Fruit fly (Drosophila melanogaster): ENCODE results near the gene Sirt2.

DNA sequence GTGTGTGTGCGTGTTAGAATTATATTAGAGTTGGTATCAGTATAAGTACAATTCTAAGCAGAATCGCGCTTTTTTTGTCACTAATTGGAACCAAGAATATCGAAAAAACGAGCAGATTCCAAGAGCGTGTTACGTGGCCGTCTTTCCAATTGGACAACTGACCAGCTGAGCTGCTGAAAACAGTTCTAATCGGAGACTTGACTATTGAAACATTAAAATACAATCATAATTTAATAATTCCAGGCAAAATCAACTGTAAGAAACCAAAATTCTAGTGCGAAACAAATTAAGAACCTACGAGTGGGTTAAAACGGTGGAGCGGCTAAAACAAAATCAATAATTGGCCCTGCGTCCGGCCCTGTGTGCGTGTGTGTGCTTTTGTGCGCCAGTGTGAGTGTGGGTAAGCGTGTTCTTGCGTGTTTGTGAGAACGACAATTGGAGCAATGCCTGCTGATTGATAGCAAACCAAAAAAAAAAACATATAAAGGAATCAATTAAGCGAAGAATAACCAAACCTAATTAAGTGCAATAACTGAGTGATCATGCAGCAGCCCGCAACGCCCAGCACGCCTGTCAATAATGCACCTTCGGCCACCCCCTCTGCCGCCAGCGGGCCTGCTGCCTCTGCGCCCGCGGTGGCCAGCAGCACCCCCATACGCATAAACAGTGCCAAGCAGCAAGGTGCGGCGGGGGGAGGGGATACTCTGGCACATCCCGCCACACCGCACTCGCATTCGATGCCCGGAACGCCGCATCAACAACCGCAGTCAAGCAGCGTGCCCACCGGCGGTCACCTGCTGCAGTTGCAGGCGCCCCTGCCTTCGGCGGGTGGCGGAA lies 18.4 kb upstream of the Sirt2 start:
- TF ChIP-seq OdsH (GFP tag; optimal IDR thresholded peaks at IDR 0.05) (no peak), Lpt (GFP tag; optimal IDR thresholded peaks at IDR 0.05) (no peak), Sox102F (GFP tag; optimal IDR thresholded peaks at IDR 0.05) (no peak), CG8119 (GFP tag; IDR thresholded peaks at IDR 0.05) (no peak), Eip93F (GFP tag; optimal IDR thresholded peaks at IDR 0.05) (no peak)

Data from whole organism, prepupa.